Fruit fly (Drosophila melanogaster) whole organism, embryonic: Measurements from ENCODE around the gene Kah.

Experiments used
- BtbVII ChIP-seq: fragments of 200-800 bp; sonication (Bioruptor generic); optimal IDR thresholded peaks from 3 replicates; lab custom pipeline; 2017; ENCODE audit warnings: missing biosample characterization, mild to moderate bottlenecking, missing genetic modification characterization
- CG12299 ChIP-seq: fragments of 200-800 bp; sonication (Bioruptor generic); optimal IDR thresholded peaks from 2 replicates; lab custom pipeline; 2018; ENCODE audit warnings: missing biosample characterization, mild to moderate bottlenecking, missing genetic modification characterization
- CG1233 ChIP-seq: fragments of 200-800 bp; sonication (Bioruptor generic); optimal IDR thresholded peaks from 4 replicates; lab custom pipeline; 2018; ENCODE audit warnings: missing biosample characterization, mild to moderate bottlenecking, missing genetic modification characterization
- CG12659 ChIP-seq: fragments of 200-800 bp; sonication (Bioruptor generic); optimal IDR thresholded peaks from 3 replicates; lab custom pipeline; 2017; ENCODE audit warnings: mild to moderate bottlenecking, missing biosample characterization, missing genetic modification reagents, missing genetic modification characterization
- CG13894 ChIP-seq: fragments of 200-800 bp; sonication (Bioruptor generic); optimal IDR thresholded peaks from 3 replicates; lab custom pipeline; 2018; ENCODE audit warnings: missing biosample characterization, mild to moderate bottlenecking, missing genetic modification characterization, moderate library complexity
- CG15479 ChIP-seq: fragments of 200-800 bp; sonication (Bioruptor generic); optimal IDR thresholded peaks from 3 replicates; lab custom pipeline; 2019; ENCODE audit warnings: missing biosample characterization, mild to moderate bottlenecking, missing genetic modification characterization, moderate library complexity
- CG18262 ChIP-seq: fragments of 200-800 bp; optimal IDR thresholded peaks from 3 replicates; lab custom pipeline; 2019; ENCODE audit warnings: missing biosample characterization, mild to moderate bottlenecking, missing genetic modification characterization, moderate library complexity
- CG2199 ChIP-seq: fragments of 200-800 bp; sonication (Bioruptor generic); IDR thresholded peaks from 3 replicates; pipeline ENCODE4 v1.3.6; 2022; ENCODE audit warnings: missing biosample characterization, missing genetic modification characterization
- CG2202 ChIP-seq: fragments of 200-800 bp; sonication (Bioruptor generic); optimal IDR thresholded peaks from 2 replicates; lab custom pipeline; 2018; ENCODE audit warnings: missing biosample characterization, mild to moderate bottlenecking, missing genetic modification characterization
- CG34224 ChIP-seq: fragments of 200-800 bp; sonication (Bioruptor generic); IDR thresholded peaks from 3 replicates; pipeline ENCODE4 v1.3.6; 2022; ENCODE audit warnings: missing biosample characterization, missing genetic modification characterization; ENCODE audit not compliant: partially characterized antibody
- CG3838 ChIP-seq: fragments of 200-800 bp; sonication (Bioruptor generic); optimal IDR thresholded peaks from 3 replicates; lab custom pipeline; 2016; ENCODE audit warnings: missing biosample characterization, missing genetic modification characterization
- CG4360 ChIP-seq: fragments of 200-800 bp; sonication (Bioruptor generic); IDR thresholded peaks from 2 replicates; pipeline ENCODE4 v1.3.6; 2022; ENCODE audit warnings: missing biosample characterization, missing genetic modification characterization
- CG4820 ChIP-seq: fragments of 200-800 bp; sonication (Bioruptor generic); optimal IDR thresholded peaks from 3 replicates; lab custom pipeline; 2016; ENCODE audit warnings: missing biosample characterization, missing genetic modification characterization
- CG5180 ChIP-seq: fragments of 200-800 bp; sonication (Bioruptor generic); optimal IDR thresholded peaks from 3 replicates; lab custom pipeline; 2017; ENCODE audit warnings: missing biosample characterization, missing genetic modification characterization, mild to moderate bottlenecking, moderate library complexity, missing genetic modification reagents
- CG6689 ChIP-seq: fragments of 200-800 bp; sonication (Bioruptor generic); IDR thresholded peaks from 2 replicates; pipeline ENCODE4 v1.3.6; 2022; ENCODE audit warnings: missing biosample characterization, missing genetic modification characterization
- CG6765 ChIP-seq: fragments of 200-800 bp; sonication (Bioruptor generic); optimal IDR thresholded peaks from 3 replicates; lab custom pipeline; 2017; ENCODE audit warnings: missing biosample characterization, mild to moderate bottlenecking, missing genetic modification characterization
- D19B ChIP-seq: fragments of 200-800 bp; sonication (Bioruptor generic); optimal IDR thresholded peaks from 2 replicates; lab custom pipeline; 2017; ENCODE audit warnings: missing biosample characterization, mild to moderate bottlenecking, missing genetic modification characterization
- E2f2 ChIP-seq: fragments of 200-800 bp; sonication (Bioruptor generic); IDR thresholded peaks from 2 replicates; pipeline ENCODE4 v1.3.6; 2022; ENCODE audit warnings: missing biosample characterization, missing genetic modification characterization
- H2.0 ChIP-seq: fragments of 200-800 bp; sonication (Bioruptor generic); IDR thresholded peaks from 2 replicates; pipeline ENCODE4 v1.3.6; 2022; ENCODE audit warnings: missing biosample characterization, missing genetic modification characterization
- Lpt ChIP-seq: fragments of >200 bp; optimal IDR thresholded peaks from 2 replicates; lab custom pipeline; 2018; ENCODE audit warnings: missing biosample characterization, missing genetic modification characterization
- NFAT ChIP-seq: fragments of 200-800 bp; sonication (Bioruptor generic); IDR thresholded peaks from 2 replicates; pipeline ENCODE4 v1.3.6; 2022; ENCODE audit warnings: missing biosample characterization, missing genetic modification characterization
- Nf-YB ChIP-seq: fragments of 200-800 bp; sonication (Bioruptor generic); optimal IDR thresholded peaks from 3 replicates; lab custom pipeline; 2019; ENCODE audit warnings: missing biosample characterization, mild to moderate bottlenecking, missing genetic modification characterization, moderate library complexity
- Pdp1 ChIP-seq, 2 experiments: fragments of 200-800 bp; sonication (Bioruptor generic); optimal IDR thresholded peaks; 3 replicates each; lab custom pipeline; 2016; ENCODE audit warnings: missing biosample characterization in 2 of 2, missing genetic modification characterization in 2 of 2, mild to moderate bottlenecking in 1 of 2, moderate library complexity in 1 of 2
- Sox102F ChIP-seq: fragments of 200-800 bp; sonication (Bioruptor generic); optimal IDR thresholded peaks from 2 replicates; lab custom pipeline; 2018; ENCODE audit warnings: missing biosample characterization, mild to moderate bottlenecking, missing genetic modification characterization, moderate library complexity
- Ssrp ChIP-seq: fragments of 200-800 bp; sonication (Bioruptor generic); optimal IDR thresholded peaks from 2 replicates; lab custom pipeline; 2018; ENCODE audit warnings: missing biosample characterization, mild to moderate bottlenecking, missing genetic modification characterization, moderate library complexity
- ato ChIP-seq: fragments of 200-800 bp; sonication (Bioruptor generic); IDR thresholded peaks from 2 replicates; pipeline ENCODE4 v1.3.6; 2022; ENCODE audit warnings: missing biosample characterization, missing genetic modification characterization; ENCODE audit not compliant: partially characterized antibody
- bcd ChIP-seq: fragments of 200-800 bp; sonication (Bioruptor generic); optimal IDR thresholded peaks from 2 replicates; lab custom pipeline; 2017; ENCODE audit warnings: missing biosample characterization, mild to moderate bottlenecking, missing genetic modification characterization
- caup ChIP-seq: fragments of 200-800 bp; sonication (Bioruptor generic); optimal IDR thresholded peaks from 3 replicates; lab custom pipeline; 2017; ENCODE audit warnings: missing biosample characterization, mild to moderate bottlenecking, missing genetic modification characterization, moderate library complexity; ENCODE audit not compliant: severe bottlenecking
- chn ChIP-seq: fragments of 200-800 bp; sonication (Bioruptor generic); optimal IDR thresholded peaks from 2 replicates; lab custom pipeline; 2016; ENCODE audit warnings: missing biosample characterization, missing genetic modification characterization
- ci ChIP-seq: fragments of 200-800 bp; sonication (Bioruptor generic); IDR thresholded peaks from 3 replicates; pipeline ENCODE4 v1.3.6; 2022; ENCODE audit warnings: missing biosample characterization, missing genetic modification characterization
- croc ChIP-seq: fragments of 200-800 bp; sonication (Bioruptor generic); conservative IDR thresholded peaks from 3 replicates; pipeline ENCODE4 v1.3.6; 2022; ENCODE audit warnings: missing biosample characterization, missing genetic modification characterization
- dan ChIP-seq: fragments of 200-800 bp; sonication (Bioruptor generic); IDR thresholded peaks from 2 replicates; pipeline ENCODE4 v1.3.6; 2022; ENCODE audit warnings: missing biosample characterization, missing genetic modification characterization
- dm ChIP-seq: fragments of 200-800 bp; sonication (Bioruptor generic); optimal IDR thresholded peaks from 3 replicates; lab custom pipeline; 2016; ENCODE audit warnings: missing biosample characterization, missing genetic modification characterization
- exex ChIP-seq: fragments of 200-800 bp; sonication (Bioruptor generic); optimal IDR thresholded peaks from 4 replicates; lab custom pipeline; 2018; ENCODE audit warnings: missing biosample characterization, mild to moderate bottlenecking, missing genetic modification characterization, moderate library complexity
- gce ChIP-seq: fragments of 200-800 bp; sonication (Bioruptor generic); IDR thresholded peaks from 3 replicates; pipeline ENCODE4 v1.3.6; 2022; ENCODE audit warnings: missing biosample characterization, missing genetic modification characterization
- gro ChIP-seq: fragments of 200-800 bp; sonication (Bioruptor generic); optimal IDR thresholded peaks from 2 replicates; lab custom pipeline; 2016; ENCODE audit warnings: missing biosample characterization, missing genetic modification characterization
- inv ChIP-seq: fragments of 200-800 bp; sonication (Bioruptor generic); IDR thresholded peaks from 2 replicates; pipeline ENCODE4 v1.3.6; 2022; ENCODE audit warnings: missing biosample characterization, missing genetic modification characterization; ENCODE audit not compliant: partially characterized antibody
- knrl ChIP-seq: fragments of 200-800 bp; sonication (Bioruptor generic); IDR thresholded peaks from 3 replicates; pipeline ENCODE4 v1.3.6; 2022; ENCODE audit warnings: missing biosample characterization, missing genetic modification characterization; ENCODE audit not compliant: partially characterized antibody
- nau ChIP-seq: fragments of 200-800 bp; sonication (Bioruptor generic); optimal IDR thresholded peaks from 3 replicates; lab custom pipeline; 2017; ENCODE audit warnings: missing biosample characterization, mild to moderate bottlenecking, missing genetic modification characterization, missing genetic modification reagents
- nerfin-1 ChIP-seq: fragments of 200-800 bp; sonication (Bioruptor generic); optimal IDR thresholded peaks from 3 replicates; lab custom pipeline; 2019; ENCODE audit warnings: missing biosample characterization, mild to moderate bottlenecking, missing genetic modification characterization, moderate library complexity
- oc ChIP-seq: fragments of 200-800 bp; sonication (Bioruptor generic); optimal IDR thresholded peaks from 2 replicates; lab custom pipeline; 2018; ENCODE audit warnings: missing biosample characterization, mild to moderate bottlenecking, missing genetic modification characterization, moderate library complexity
- row ChIP-seq: fragments of 200-800 bp; sonication (Bioruptor generic); IDR thresholded peaks from 3 replicates; pipeline ENCODE4 v1.3.6; 2022; ENCODE audit warnings: missing biosample characterization, missing genetic modification characterization
- sug ChIP-seq: fragments of 200-800 bp; optimal IDR thresholded peaks from 2 replicates; lab custom pipeline; 2019; ENCODE audit warnings: missing biosample characterization, mild to moderate bottlenecking, missing genetic modification characterization, moderate library complexity
- tll ChIP-seq, 2 experiments: fragments of 200-800 bp in 1 of 2; fragments of >200 bp in 1 of 2; sonication (Bioruptor generic) in 1 of 2; optimal IDR thresholded peaks; 2 replicates each; lab custom pipeline; 2017 to 2019; ENCODE audit warnings: missing biosample characterization in 2 of 2, missing genetic modification characterization in 2 of 2, mild to moderate bottlenecking in 1 of 2, moderate library complexity in 1 of 2
- trh ChIP-seq: fragments of 200-800 bp; sonication (Bioruptor generic); optimal IDR thresholded peaks from 2 replicates; lab custom pipeline; 2016; ENCODE audit warnings: missing biosample characterization, missing genetic modification characterization
- twi ChIP-seq: fragments of 200-800 bp; optimal IDR thresholded peaks from 2 replicates; lab custom pipeline; 2019; ENCODE audit warnings: missing biosample characterization, mild to moderate bottlenecking, missing genetic modification characterization, moderate library complexity
- zen ChIP-seq: fragments of 200-800 bp; sonication (Bioruptor generic); optimal IDR thresholded peaks from 3 replicates; lab custom pipeline; 2018; ENCODE audit warnings: missing biosample characterization, mild to moderate bottlenecking, missing genetic modification characterization, moderate library complexity

The Kah gene

dm6 chr3L:617926-618325 is 28.9 kb upstream of the Kah start:
- TF ChIP-seq CG4820 (GFP tag; lab: Kevin White, UChicago): no peak
- TF ChIP-seq Ssrp (tag; lab: Kevin White, UChicago): no peak
- TF ChIP-seq CG6765 (GFP tag; lab: Kevin White, UChicago): no peak
- no peak for TF ChIP-seq CG18262 (tag; lab: Kevin White, UChicago)
- no peak for TF ChIP-seq Lpt
- TF ChIP-seq CG4360 (GFP tag; lab: Robert Waterston, UW): peak; percentile 40
- peak; percentile 17 for TF ChIP-seq twi (tag; lab: Kevin White, UChicago)
- no peak for TF ChIP-seq trh (GFP tag; lab: Kevin White, UChicago)
- no peak for TF ChIP-seq Nf-YB (GFP tag; lab: Kevin White, UChicago)
- TF ChIP-seq zen: peak; percentile 66
- peak; percentile 90 for TF ChIP-seq CG15479 (GFP tag; lab: Kevin White, UChicago)
- no peak for TF ChIP-seq inv
- TF ChIP-seq, all 482 proteins: peak for 4

- TF ChIP-seq CG13894 (tag; lab: Kevin White, UChicago) (peak; percentile 62), Pdp1 (GFP tag; optimal IDR thresholded peaks at IDR 0.05; lab: Kevin White, UChicago) (peak in 1 of 2 experiments; percentile 11), tll (GFP tag; optimal IDR thresholded peaks at IDR 0.05; lab: Kevin White, UChicago) (no peak), ci (peak; percentile 62; the same call in 1 of the 3 replicates), CG2202 (no peak), exex (tag; lab: Kevin White, UChicago) (peak; percentile 72), CG12299 (tag; lab: Kevin White, UChicago) (peak; percentile 9), caup (GFP tag; lab: Kevin White, UChicago) (peak; percentile 33), D19B (GFP tag; lab: Kevin White, UChicago) (no peak), nau (GFP tag; lab: Kevin White, UChicago) (peak; percentile 52), dan (GFP tag; lab: Robert Waterston, UW) (no peak), Sox102F (no peak), CG2199 (GFP tag; lab: Robert Waterston, UW) (0 out of 3 replicates have a peak, but pooled peaks have one; percentile 23), row (peak; percentile 17; the same call in 1 of the 3 replicates), chn (GFP tag; lab: Kevin White, UChicago) (peak; percentile 58), CG5180 (GFP tag; lab: Kevin White, UChicago) (peak; percentile 2), dm (GFP tag; lab: Kevin White, UChicago) (peak; percentile 18), oc (tag; lab: Kevin White, UChicago) (peak; percentile 22), knrl (GFP tag; lab: Robert Waterston, UW) (no peak), CG6689 (GFP tag; lab: Robert Waterston, UW) (no peak), BtbVII (GFP tag; lab: Kevin White, UChicago) (peak; percentile 23), ato (GFP tag; lab: Robert Waterston, UW) (no peak), NFAT (peak; percentile 39; the same call in 1 of the 2 replicates), H2.0 (GFP tag; lab: Robert Waterston, UW) (no peak), CG1233 (GFP tag; lab: Kevin White, UChicago) (no peak), CG34224 (GFP tag; lab: Robert Waterston, UW) (0 out of 3 replicates have a peak, but pooled peaks have one; percentile 35), sug (tag; lab: Kevin White, UChicago) (peak; percentile 74), CG12659 (no peak), CG3838 (GFP tag; lab: Kevin White, UChicago) (peak; percentile 80), bcd (GFP tag; lab: Kevin White, UChicago) (no peak), E2f2 (GFP tag; lab: Robert Waterston, UW) (no peak), croc (GFP tag; lab: Robert Waterston, UW) (no peak), nerfin-1 (peak; percentile 5), gce (0 out of 3 replicates have a peak, but pooled peaks have one; percentile 19), gro (GFP tag; lab: Kevin White, UChicago) (peak; percentile 39)
These were observed 27.5 kb upstream of the Kah start for dm6 chr3L:616482-617148.
